Worm (Caenorhabditis elegans): ENCODE data around the gene pcs-1.

DNA sequence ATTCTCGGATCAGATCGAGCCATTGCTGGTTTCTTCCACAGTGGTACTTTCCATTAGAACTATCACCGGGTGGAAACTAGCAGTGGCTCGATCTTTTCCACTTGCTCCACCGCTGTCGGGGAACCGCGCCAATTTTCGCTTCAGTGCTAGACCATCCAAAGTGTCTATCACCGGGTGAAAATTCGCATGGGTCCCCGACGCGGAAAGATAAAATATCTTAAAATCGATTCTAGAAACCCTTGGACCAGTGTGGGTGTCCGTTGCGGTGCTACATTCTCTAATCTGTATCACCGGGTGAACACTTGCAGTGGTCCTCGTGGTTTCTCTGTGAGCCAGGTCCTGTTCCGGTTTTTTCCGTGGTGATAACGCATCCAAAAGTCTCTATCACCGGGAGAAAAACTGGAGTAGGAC lies 39.9 kb downstream of the pcs-1 start:
- TF ChIP-seq flt-1 (GFP tag; IDR thresholded peaks at IDR 0.05) (peak; percentile 9; the same call in 1 of the 2 replicates), ama-1 (optimal IDR thresholded peaks at IDR 0.05) (peak; percentile 98), pes-1 (GFP tag; IDR thresholded peaks at IDR 0.05) (peak; percentile 71), hmbx-1 (tag; optimal IDR thresholded peaks at IDR 0.05) (peak; percentile 66), tra-4 (tag; optimal IDR thresholded peaks at IDR 0.05) (no peak), B0310.2 (tag; optimal IDR thresholded peaks at IDR 0.05) (peak; percentile 76), scrt-1 (GFP tag; IDR thresholded peaks at IDR 0.05) (no peak), ets-7 (tag; optimal IDR thresholded peaks at IDR 0.05) (no peak), hmg-4 (GFP tag; optimal IDR thresholded peaks at IDR 0.05) (peak; percentile 69), tbx-37 (GFP tag; conservative IDR thresholded peaks at IDR 0.05) (no peak)
